Fruit fly (Drosophila melanogaster): ENCODE data around the gene CG42711.

CG42711 gene

dm6 chr2L:13960399-13960798 lies 29.2 kb upstream of the CG42711 start:
- TF ChIP-seq woc (GFP tag; optimal IDR thresholded peaks at IDR 0.05), result no peak
- TF ChIP-seq CG9705 (GFP tag; optimal IDR thresholded peaks at IDR 0.05), result no peak
- no peak for TF ChIP-seq Vsx2 (GFP tag; optimal IDR thresholded peaks at IDR 0.05; ENCODE audit: partially characterized antibody)
- no peak for TF ChIP-seq HLH106 (tag; optimal IDR thresholded peaks at IDR 0.05)
- TF ChIP-seq Myc (optimal IDR thresholded peaks at IDR 0.05), result peak; percentile 7
- TF ChIP-seq Dif (GFP tag; optimal IDR thresholded peaks at IDR 0.05; ENCODE audit: partially characterized antibody), result peak; percentile 34
- no peak for TF ChIP-seq psq (GFP tag; optimal IDR thresholded peaks at IDR 0.05)
- no peak for TF ChIP-seq ey (GFP tag; optimal IDR thresholded peaks at IDR 0.05)
- no peak for TF ChIP-seq Mio (GFP tag; optimal IDR thresholded peaks at IDR 0.05)
- no peak for TF ChIP-seq Hnf4 (GFP tag; optimal IDR thresholded peaks at IDR 0.05)

dm6 chr2L:13957239-13957638 lies 26.1 kb upstream of the CG42711 start, which contains the start of gene NimA:
NimA (plus strand) TSS chr2L:13957539.
- TF ChIP-seq OdsH (GFP tag; optimal IDR thresholded peaks at IDR 0.05) (no peak), sage (GFP tag; optimal IDR thresholded peaks at IDR 0.05) (no peak), pan (optimal IDR thresholded peaks at IDR 0.05) (no peak), HLH106 (tag; optimal IDR thresholded peaks at IDR 0.05) (no peak), CG32264 (GFP tag; optimal IDR thresholded peaks at IDR 0.05) (no peak), dmrt93B (GFP tag; optimal IDR thresholded peaks at IDR 0.05) (no peak), CG9705 (GFP tag; optimal IDR thresholded peaks at IDR 0.05) (no peak), Dfd (GFP tag; optimal IDR thresholded peaks at IDR 0.05) (no peak), Rel (GFP tag; optimal IDR thresholded peaks at IDR 0.05) (no peak), Rel (tag; optimal IDR thresholded peaks at IDR 0.05) (no peak), h (GFP tag; optimal IDR thresholded peaks at IDR 0.05) (no peak), rgr (GFP tag; optimal IDR thresholded peaks at IDR 0.05) (no peak), ey (GFP tag; optimal IDR thresholded peaks at IDR 0.05) (no peak), foxo (GFP tag; optimal IDR thresholded peaks at IDR 0.05) (no peak), Hr78 (GFP tag; optimal IDR thresholded peaks at IDR 0.05) (no peak), dl (GFP tag; optimal IDR thresholded peaks at IDR 0.05; ENCODE audit: insufficient read depth in 1 of 2, partially characterized antibody in 2 of 2) (no peak), Hnf4 (GFP tag; optimal IDR thresholded peaks at IDR 0.05) (no peak), CrebA (GFP tag; optimal IDR thresholded peaks at IDR 0.05; ENCODE audit: borderline replicate concordance) (no peak), Abd-B (GFP tag; optimal IDR thresholded peaks at IDR 0.05) (no peak), usp (GFP tag; optimal IDR thresholded peaks at IDR 0.05) (no peak), woc (GFP tag; optimal IDR thresholded peaks at IDR 0.05) (no peak)

dm6 chr2L:13955775-13956174 lies 24.6 kb upstream of the CG42711 start:
- peak; percentile 29 for TF ChIP-seq Dif (GFP tag; optimal IDR thresholded peaks at IDR 0.05; ENCODE audit: partially characterized antibody)
- no peak for TF ChIP-seq Myc (optimal IDR thresholded peaks at IDR 0.05)
- peak; percentile 97 for TF ChIP-seq fru (GFP tag; optimal IDR thresholded peaks at IDR 0.05)
- TF ChIP-seq lola (GFP tag; optimal IDR thresholded peaks at IDR 0.05), result no peak
- peak; percentile 29 to 97 for TF ChIP-seq foxo (GFP tag; optimal IDR thresholded peaks at IDR 0.05)
- peak; percentile 96 for TF ChIP-seq Sp1 (GFP tag; optimal IDR thresholded peaks at IDR 0.05)
- peak; percentile 84 for TF ChIP-seq CG32264 (GFP tag; optimal IDR thresholded peaks at IDR 0.05)
- TF ChIP-seq HLH106 (tag; optimal IDR thresholded peaks at IDR 0.05), result peak; percentile 98
- TF ChIP-seq Jra (GFP tag; optimal IDR thresholded peaks at IDR 0.05), result peak; percentile 95
- peak; percentile 78 for TF ChIP-seq CrebA (GFP tag; optimal IDR thresholded peaks at IDR 0.05; ENCODE audit: borderline replicate concordance)
- TF ChIP-seq brk (GFP tag; optimal IDR thresholded peaks at IDR 0.05), result peak; percentile 95
- peak; percentile 72 for TF ChIP-seq Mio (GFP tag; optimal IDR thresholded peaks at IDR 0.05)
- TF ChIP-seq psq (GFP tag; optimal IDR thresholded peaks at IDR 0.05), result peak; percentile 93
- TF ChIP-seq tai (GFP tag; optimal IDR thresholded peaks at IDR 0.05), result peak; percentile 96
- TF ChIP-seq woc (GFP tag; optimal IDR thresholded peaks at IDR 0.05), result peak; percentile 95
- TF ChIP-seq dsf (GFP tag; optimal IDR thresholded peaks at IDR 0.05; ENCODE audit: borderline replicate concordance), result peak; percentile 88
- peak; percentile 87 for TF ChIP-seq GATAd (GFP tag; optimal IDR thresholded peaks at IDR 0.05)
- no peak for TF ChIP-seq Vsx2 (GFP tag; optimal IDR thresholded peaks at IDR 0.05; ENCODE audit: partially characterized antibody)
- peak; percentile 97 for TF ChIP-seq Hnf4 (GFP tag; optimal IDR thresholded peaks at IDR 0.05)
- peak; percentile 97 for TF ChIP-seq OdsH (GFP tag; optimal IDR thresholded peaks at IDR 0.05)
- no peak for TF ChIP-seq jim (GFP tag; optimal IDR thresholded peaks at IDR 0.05)
- no peak for TF ChIP-seq Hr78 (GFP tag; optimal IDR thresholded peaks at IDR 0.05)
- no peak for TF ChIP-seq sv (GFP tag; optimal IDR thresholded peaks at IDR 0.05)
- TF ChIP-seq dmrt93B (GFP tag; optimal IDR thresholded peaks at IDR 0.05), result peak; percentile 95
- TF ChIP-seq N (GFP tag; optimal IDR thresholded peaks at IDR 0.05), result no peak
- peak; percentile 88 for TF ChIP-seq sage (GFP tag; optimal IDR thresholded peaks at IDR 0.05)
- no peak for TF ChIP-seq Abd-B (GFP tag; optimal IDR thresholded peaks at IDR 0.05)
- TF ChIP-seq usp (GFP tag; optimal IDR thresholded peaks at IDR 0.05), result no peak
- peak; percentile 98 for TF ChIP-seq ey (GFP tag; optimal IDR thresholded peaks at IDR 0.05)
- TF ChIP-seq h (GFP tag; optimal IDR thresholded peaks at IDR 0.05), result peak; percentile 95
- TF ChIP-seq br (GFP tag; optimal IDR thresholded peaks at IDR 0.05), result peak; percentile 97
- TF ChIP-seq Rel (GFP tag; optimal IDR thresholded peaks at IDR 0.05), result peak; percentile 74
- TF ChIP-seq Rel (tag; optimal IDR thresholded peaks at IDR 0.05), result peak; percentile 72
- TF ChIP-seq Dfd (GFP tag; optimal IDR thresholded peaks at IDR 0.05), result no peak
- no peak for TF ChIP-seq dl (GFP tag; optimal IDR thresholded peaks at IDR 0.05; ENCODE audit: insufficient read depth in 1 of 2, partially characterized antibody in 2 of 2)
- no peak for TF ChIP-seq Hr83 (GFP tag; optimal IDR thresholded peaks at IDR 0.05; ENCODE audit: poor library complexity, severe bottlenecking)
- TF ChIP-seq CG9705 (GFP tag; optimal IDR thresholded peaks at IDR 0.05), result peak; percentile 72
- peak; percentile 96 for TF ChIP-seq rgr (GFP tag; optimal IDR thresholded peaks at IDR 0.05)
- peak; percentile 58 for TF ChIP-seq pan (optimal IDR thresholded peaks at IDR 0.05)

All from whole organism, wandering third instar larva.